Worm (Caenorhabditis elegans): ENCODE measurements around the gene cul-2.

ce11 chrIII:13659028-13659427 lies 28.0 kb upstream of the cul-2 start:
- TF ChIP-seq fos-1 (tag; optimal IDR thresholded peaks at IDR 0.05) = no peak
- TF ChIP-seq tbx-2 (tag; optimal IDR thresholded peaks at IDR 0.05) = no peak
- TF ChIP-seq nhr-23 (tag; optimal IDR thresholded peaks at IDR 0.05) = peak; percentile 45
- no peak for TF ChIP-seq snpc-4 (tag; optimal IDR thresholded peaks at IDR 0.05)
- no peak for TF ChIP-seq fkh-10 (GFP tag; optimal IDR thresholded peaks at IDR 0.05)
- no peak for TF ChIP-seq elt-3 (tag; optimal IDR thresholded peaks at IDR 0.05)
